Worm (Caenorhabditis elegans): ENCODE measurements around the gene scav-4.

- TF ChIP-seq ama-1 (optimal IDR thresholded peaks at IDR 0.05) (no peak), tbx-37 (GFP tag; conservative IDR thresholded peaks at IDR 0.05) (no peak), F13C5.2 (tag; optimal IDR thresholded peaks at IDR 0.05) (no peak), ceh-13 (GFP tag; optimal IDR thresholded peaks at IDR 0.05) (no peak), pes-1 (GFP tag; IDR thresholded peaks at IDR 0.05) (no peak), ets-7 (tag; optimal IDR thresholded peaks at IDR 0.05) (no peak), tra-4 (tag; optimal IDR thresholded peaks at IDR 0.05) (no peak), flt-1 (GFP tag; IDR thresholded peaks at IDR 0.05) (no peak), aly-1 (tag; optimal IDR thresholded peaks at IDR 0.05) (no peak), hmg-4 (GFP tag; optimal IDR thresholded peaks at IDR 0.05) (no peak), sea-1 (GFP tag; conservative IDR thresholded peaks at IDR 0.05) (no peak), B0310.2 (tag; optimal IDR thresholded peaks at IDR 0.05) (no peak), hmbx-1 (tag; optimal IDR thresholded peaks at IDR 0.05) (no peak)
These were observed 44.1 kb upstream of the scav-4 start for ce11 chrX:12937521-12937920.
